Fruit fly (Drosophila melanogaster) whole organism, embryonic: ENCODE results near the gene asun.

ENCODE experiments used
- ATbp ChIP-seq: fragments of 200-800 bp; sonication (Bioruptor generic); optimal IDR thresholded peaks from 2 replicates; lab custom pipeline; 2017; ENCODE audit warnings: missing biosample characterization, mild to moderate bottlenecking, missing genetic modification characterization, missing genetic modification reagents
- Atf-2 ChIP-seq: fragments of 200-800 bp; sonication (Bioruptor generic); optimal IDR thresholded peaks from 2 replicates; lab custom pipeline; 2016; ENCODE audit warnings: missing biosample characterization, missing genetic modification characterization
- CG10321 ChIP-seq: fragments of 200-800 bp; sonication (Bioruptor generic); IDR thresholded peaks from 2 replicates; pipeline ENCODE4 v1.3.6; 2022; ENCODE audit warnings: missing biosample characterization, missing genetic modification characterization
- CG10366 ChIP-seq: fragments of 200-800 bp; sonication (Bioruptor generic); IDR thresholded peaks from 2 replicates; pipeline ENCODE4 v1.3.6; 2022; ENCODE audit warnings: missing biosample characterization, missing genetic modification characterization
- CG10462 ChIP-seq: fragments of 200-800 bp; sonication (Bioruptor generic); optimal IDR thresholded peaks from 2 replicates; lab custom pipeline; 2016; ENCODE audit warnings: missing biosample characterization, missing genetic modification characterization
- CG11247 ChIP-seq: fragments of 200-800 bp; sonication (Bioruptor generic); IDR thresholded peaks from 2 replicates; pipeline ENCODE4 v1.3.6; 2022; ENCODE audit warnings: missing biosample characterization, missing genetic modification characterization
- CG11723 ChIP-seq: fragments of 200-800 bp; sonication (Bioruptor generic); optimal IDR thresholded peaks from 2 replicates; lab custom pipeline; 2017; ENCODE audit warnings: missing biosample characterization, mild to moderate bottlenecking, missing genetic modification characterization
- CG12744 ChIP-seq: fragments of 200-800 bp; sonication (Bioruptor generic); optimal IDR thresholded peaks from 2 replicates; lab custom pipeline; 2016; ENCODE audit warnings: missing biosample characterization, missing genetic modification characterization
- CG12769 ChIP-seq: fragments of 200-800 bp; sonication (Bioruptor generic); optimal IDR thresholded peaks from 2 replicates; lab custom pipeline; 2019; ENCODE audit warnings: missing biosample characterization, mild to moderate bottlenecking, missing genetic modification characterization, moderate library complexity
- CG13296 ChIP-seq: fragments of 200-800 bp; sonication (Bioruptor generic); optimal IDR thresholded peaks from 3 replicates; lab custom pipeline; 2018; ENCODE audit warnings: missing biosample characterization, mild to moderate bottlenecking, missing genetic modification characterization
- CG13775 ChIP-seq: fragments of 200-800 bp; sonication (Bioruptor generic); optimal IDR thresholded peaks from 3 replicates; lab custom pipeline; 2017; ENCODE audit warnings: missing biosample characterization, mild to moderate bottlenecking, missing genetic modification characterization
- CG14014 ChIP-seq: fragments of 200-800 bp; sonication (Bioruptor generic); IDR thresholded peaks from 2 replicates; pipeline ENCODE4 v1.3.6; 2022; ENCODE audit warnings: missing biosample characterization, missing genetic modification characterization
- CG14050 ChIP-seq: fragments of 200-800 bp; sonication (Bioruptor generic); IDR thresholded peaks from 3 replicates; pipeline ENCODE4 v1.3.6; 2022; ENCODE audit warnings: missing biosample characterization, missing genetic modification characterization
- CG14667 ChIP-seq: fragments of 200-800 bp; sonication (Bioruptor generic); IDR thresholded peaks from 2 replicates; pipeline ENCODE4 v1.3.6; 2022; ENCODE audit warnings: missing biosample characterization, missing genetic modification characterization
- CG14710 ChIP-seq: fragments of 200-800 bp; sonication (Bioruptor generic); optimal IDR thresholded peaks from 3 replicates; lab custom pipeline; 2019; ENCODE audit warnings: missing biosample characterization, mild to moderate bottlenecking, missing genetic modification characterization, moderate library complexity
- CG1529 ChIP-seq: fragments of 200-800 bp; sonication (Bioruptor generic); optimal IDR thresholded peaks from 3 replicates; lab custom pipeline; 2018; ENCODE audit warnings: missing biosample characterization, missing genetic modification characterization
- CG15514 ChIP-seq: fragments of 200-800 bp; sonication (Bioruptor generic); optimal IDR thresholded peaks from 3 replicates; lab custom pipeline; 2017; ENCODE audit warnings: missing biosample characterization, missing genetic modification characterization, mild to moderate bottlenecking, moderate library complexity, missing genetic modification reagents
- CG17328 ChIP-seq: fragments of 200-800 bp; sonication (Bioruptor generic); IDR thresholded peaks from 2 replicates; pipeline ENCODE4 v1.3.6; 2022; ENCODE audit warnings: missing biosample characterization, missing genetic modification characterization
- CG2875 ChIP-seq: fragments of 200-800 bp; sonication (Bioruptor generic); optimal IDR thresholded peaks from 2 replicates; lab custom pipeline; 2017; ENCODE audit warnings: missing biosample characterization, mild to moderate bottlenecking, missing genetic modification characterization, missing genetic modification reagents
- CG31365 ChIP-seq: fragments of 200-800 bp; sonication (Bioruptor generic); optimal IDR thresholded peaks from 2 replicates; lab custom pipeline; 2018; ENCODE audit warnings: missing biosample characterization, mild to moderate bottlenecking, missing genetic modification characterization
- CG33213 ChIP-seq: fragments of 200-800 bp; sonication (Bioruptor generic); optimal IDR thresholded peaks from 3 replicates; lab custom pipeline; 2016; ENCODE audit warnings: missing biosample characterization, missing genetic modification characterization
- CG6683 ChIP-seq: fragments of 200-800 bp; sonication (Bioruptor generic); optimal IDR thresholded peaks from 2 replicates; lab custom pipeline; 2017; ENCODE audit warnings: missing biosample characterization, mild to moderate bottlenecking, missing genetic modification characterization, missing genetic modification reagents
- CG7372 ChIP-seq: fragments of 200-800 bp; sonication (Bioruptor generic); IDR thresholded peaks from 2 replicates; pipeline ENCODE4 v1.3.6; 2022; ENCODE audit warnings: missing biosample characterization, missing genetic modification characterization
- CG9727 ChIP-seq: fragments of 200-800 bp; sonication (Bioruptor generic); optimal IDR thresholded peaks from 3 replicates; lab custom pipeline; 2017; ENCODE audit warnings: missing biosample characterization, mild to moderate bottlenecking, missing genetic modification characterization
- CTCF ChIP-seq: fragments of 200-800 bp; sonication (Bioruptor generic); optimal IDR thresholded peaks from 2 replicates; lab custom pipeline; 2017; ENCODE audit warnings: missing biosample characterization, mild to moderate bottlenecking, missing genetic modification characterization, moderate library complexity
- Camta ChIP-seq: fragments of 200-800 bp; sonication (Bioruptor generic); optimal IDR thresholded peaks from 2 replicates; lab custom pipeline; 2016; ENCODE audit warnings: missing biosample characterization, missing genetic modification characterization
- Fer3 ChIP-seq: fragments of 200-800 bp; sonication (Bioruptor generic); optimal IDR thresholded peaks from 2 replicates; lab custom pipeline; 2018; ENCODE audit warnings: missing biosample characterization, mild to moderate bottlenecking, missing genetic modification characterization, moderate library complexity
- Gsc ChIP-seq: fragments of 200-800 bp; sonication (Bioruptor generic); IDR thresholded peaks from 2 replicates; pipeline ENCODE4 v1.3.6; 2022; ENCODE audit warnings: missing biosample characterization, missing genetic modification characterization
- Mes4 ChIP-seq: fragments of 200-800 bp; sonication (Bioruptor generic); optimal IDR thresholded peaks from 2 replicates; lab custom pipeline; 2016; ENCODE audit warnings: missing biosample characterization, missing genetic modification characterization
- Sox102F ChIP-seq: fragments of 200-800 bp; sonication (Bioruptor generic); optimal IDR thresholded peaks from 2 replicates; lab custom pipeline; 2018; ENCODE audit warnings: missing biosample characterization, mild to moderate bottlenecking, missing genetic modification characterization, moderate library complexity
- Usf ChIP-seq: fragments of 200-800 bp; sonication (Bioruptor generic); optimal IDR thresholded peaks from 2 replicates; lab custom pipeline; 2017; ENCODE audit warnings: missing genotype, missing biosample characterization, missing genetic modification characterization
- ab ChIP-seq: fragments of 200-800 bp; sonication (Bioruptor generic); optimal IDR thresholded peaks from 2 replicates; lab custom pipeline; 2016; ENCODE audit warnings: missing biosample characterization, missing genetic modification characterization
- btn ChIP-seq: fragments of 200-800 bp; sonication (Bioruptor generic); optimal IDR thresholded peaks from 2 replicates; lab custom pipeline; 2016; ENCODE audit warnings: missing biosample characterization, missing genetic modification characterization
- dmrt11E ChIP-seq: fragments of 200-800 bp; sonication (Bioruptor generic); optimal IDR thresholded peaks from 3 replicates; lab custom pipeline; 2018; ENCODE audit warnings: missing biosample characterization, mild to moderate bottlenecking, missing genetic modification characterization, moderate library complexity
- eyg ChIP-seq: fragments of 200-800 bp; sonication (Bioruptor generic); optimal IDR thresholded peaks from 3 replicates; lab custom pipeline; 2016; ENCODE audit warnings: missing biosample characterization, missing genetic modification characterization
- ind ChIP-seq: fragments of 200-800 bp; sonication (Bioruptor generic); optimal IDR thresholded peaks from 3 replicates; lab custom pipeline; 2016; ENCODE audit warnings: missing biosample characterization, missing genetic modification characterization
- jumu ChIP-seq: fragments of 200-800 bp; sonication (Bioruptor generic); optimal IDR thresholded peaks from 3 replicates; lab custom pipeline; 2016; ENCODE audit warnings: missing biosample characterization, missing genetic modification characterization
- ken ChIP-seq: fragments of 200-800 bp; sonication (Bioruptor generic); IDR thresholded peaks from 3 replicates; pipeline ENCODE4 v1.3.6; 2022; ENCODE audit warnings: missing biosample characterization, missing genetic modification characterization
- lola ChIP-seq, 3 experiments: fragments of >200 bp in 2 of 3; fragments of 200-800 bp in 1 of 3; sonication (Bioruptor generic) in 1 of 3; optimal IDR thresholded peaks; 2 replicates each; lab custom pipeline; 2017 to 2019; ENCODE audit warnings: missing biosample characterization in 3 of 3, missing genetic modification characterization in 3 of 3, mild to moderate bottlenecking in 1 of 3, moderate library complexity in 1 of 3
- pan ChIP-seq, 4 experiments: fragments of >200 bp in 3 of 4; fragments of 200-800 bp in 1 of 4; sonication (Bioruptor generic) in 1 of 4; optimal IDR thresholded peaks in 3 of 4; IDR thresholded peaks in 1 of 4; 2 replicates each; pipeline versions ENCODE4 v1.3.6 to Lab custom; 2017 to 2022; ENCODE audit warnings: missing biosample characterization in 2 of 4, missing genetic modification characterization in 2 of 4, mixed read lengths in 1 of 4
- pum ChIP-seq: fragments of 200-800 bp; sonication (Bioruptor generic); optimal IDR thresholded peaks from 2 replicates; lab custom pipeline; 2016; ENCODE audit warnings: missing biosample characterization, missing genetic modification characterization
- scrt ChIP-seq: fragments of 200-800 bp; sonication (Bioruptor generic); optimal IDR thresholded peaks from 2 replicates; lab custom pipeline; 2018; ENCODE audit warnings: missing biosample characterization, mild to moderate bottlenecking, missing genetic modification characterization, moderate library complexity
- seq ChIP-seq: fragments of 200-800 bp; sonication (Bioruptor generic); IDR thresholded peaks from 2 replicates; pipeline ENCODE4 v1.3.6; 2022; ENCODE audit warnings: missing biosample characterization, missing genetic modification characterization
- slp2 ChIP-seq: fragments of 200-800 bp; sonication (Bioruptor generic); optimal IDR thresholded peaks from 2 replicates; lab custom pipeline; 2016; ENCODE audit warnings: missing biosample characterization, missing genetic modification characterization
- stc ChIP-seq: fragments of 200-800 bp; sonication (Bioruptor generic); IDR thresholded peaks from 2 replicates; pipeline ENCODE4 v1.3.6; 2022; ENCODE audit warnings: missing biosample characterization, missing genetic modification characterization
- tx ChIP-seq: fragments of 200-800 bp; sonication (Bioruptor generic); optimal IDR thresholded peaks from 2 replicates; lab custom pipeline; 2016; ENCODE audit warnings: missing biosample characterization, missing genetic modification characterization
- unc-4 ChIP-seq: fragments of 200-800 bp; sonication (Bioruptor generic); IDR thresholded peaks from 2 replicates; pipeline ENCODE4 v1.3.6; 2022; ENCODE audit warnings: missing biosample characterization, missing genetic modification characterization; ENCODE audit not compliant: partially characterized antibody
- vfl ChIP-seq: fragments of 200-800 bp; sonication (Bioruptor generic); optimal IDR thresholded peaks from 2 replicates; lab custom pipeline; 2016; ENCODE audit warnings: missing biosample characterization, missing genetic modification characterization
- zen2 ChIP-seq: fragments of 200-800 bp; sonication (Bioruptor generic); IDR thresholded peaks from 3 replicates; pipeline ENCODE4 v1.3.6; 2022; ENCODE audit warnings: missing biosample characterization, missing genetic modification characterization; ENCODE audit not compliant: partially characterized antibody

Gene asun

dm6 chr3R:16236713-16237641 is 27.1 kb upstream of the asun start (continued):
- TF ChIP-seq CG11723 (GFP tag; lab: Kevin White, UChicago) (peak; percentile 94), CG10321 (GFP tag; lab: Robert Waterston, UW) (no peak), Mes4 (GFP tag; lab: Kevin White, UChicago) (no peak), CG7372 (GFP tag; lab: Robert Waterston, UW) (no peak), CG12769 (peak; percentile 99), scrt (GFP tag; lab: Kevin White, UChicago) (peak; percentile 96), CG33213 (GFP tag; lab: Kevin White, UChicago) (peak; percentile 63), unc-4 (GFP tag; lab: Robert Waterston, UW) (no peak), CG13775 (GFP tag; lab: Kevin White, UChicago) (peak; percentile 96), lola (GFP tag; optimal IDR thresholded peaks at IDR 0.05; lab: Kevin White, UChicago) (peak in 1 of 3 experiments; percentile 97), CG14710 (tag; lab: Kevin White, UChicago) (peak; percentile 97), Camta (GFP tag; lab: Kevin White, UChicago) (peak; percentile 76), ab (GFP tag; lab: Kevin White, UChicago) (peak; percentile 54), CG10366 (GFP tag; lab: Robert Waterston, UW) (no peak), CG14667 (no peak), eyg (peak; percentile 56), seq (no peak), CG11247 (GFP tag; lab: Robert Waterston, UW) (no peak), ind (GFP tag; lab: Kevin White, UChicago) (peak; percentile 98), CG1529 (GFP tag; lab: Kevin White, UChicago) (peak; percentile 96), vfl (peak; percentile 83), stc (GFP tag; lab: Robert Waterston, UW) (no peak), Gsc (no peak), CG14014 (no peak), CTCF (peak; percentile 60), pan (optimal IDR thresholded peaks at IDR 0.05; lab: Kevin White, UChicago) (no peak), pan (GFP tag; optimal IDR thresholded peaks at IDR 0.05 in 1 of 2, IDR thresholded peaks at IDR 0.05 in 1 of 2) (no peak), CG10462 (GFP tag; lab: Kevin White, UChicago) (peak; percentile 89), dmrt11E (peak; percentile 97), ATbp (GFP tag; lab: Kevin White, UChicago) (peak; percentile 98), CG2875 (GFP tag; lab: Kevin White, UChicago) (peak; percentile 96), CG15514 (GFP tag; lab: Kevin White, UChicago) (peak; percentile 92), CG6683 (peak; percentile 96), slp2 (GFP tag; lab: Kevin White, UChicago) (peak; percentile 57), jumu (GFP tag; lab: Kevin White, UChicago) (peak; percentile 78), Atf-2 (GFP tag; lab: Kevin White, UChicago) (peak; percentile 62), CG14050 (no peak), tx (GFP tag; lab: Kevin White, UChicago) (peak; percentile 75), pum (GFP tag; lab: Kevin White, UChicago) (peak; percentile 79), zen2 (GFP tag; lab: Robert Waterston, UW) (no peak), ken (no peak), CG13296 (GFP tag; lab: Kevin White, UChicago) (peak; percentile 98), CG9727 (GFP tag; lab: Kevin White, UChicago) (peak; percentile 97), CG12744 (GFP tag; lab: Kevin White, UChicago) (peak; percentile 44), Sox102F (GFP tag; lab: Kevin White, UChicago) (peak; percentile 99), Usf (GFP tag; lab: Kevin White, UChicago) (peak; percentile 94), Fer3 (tag; lab: Kevin White, UChicago) (peak; percentile 99), CG31365 (tag; lab: Kevin White, UChicago) (peak; percentile 75), CG17328 (GFP tag; lab: Robert Waterston, UW) (no peak), btn (no peak)
